Fruit fly (Drosophila melanogaster): Measurements from ENCODE around the gene Nnf1b.
A peak's percentile ranks its signal among the peaks of the same experiment; 100 is the strongest.

The Nnf1b gene

dm6 chr2L:850727-851257 is 40.4 kb downstream of the Nnf1b start, which contains the start of gene drongo (continued):
- TF ChIP-seq CG13424 (tag; optimal IDR thresholded peaks at IDR 0.05) (peak; percentile 13), D19A (tag; optimal IDR thresholded peaks at IDR 0.05) (peak; percentile 2), CG10431 (GFP tag; optimal IDR thresholded peaks at IDR 0.05) (no peak), maf-S (GFP tag; optimal IDR thresholded peaks at IDR 0.05) (no peak), gcm (GFP tag; optimal IDR thresholded peaks at IDR 0.05) (peak; percentile 33), sr (GFP tag; IDR thresholded peaks at IDR 0.05) (no peak; the same call in 2 of the 3 replicates), sens (GFP tag) (peak; percentile 86), phol (tag; optimal IDR thresholded peaks at IDR 0.05) (peak; percentile 37), CG7963 (GFP tag; IDR thresholded peaks at IDR 0.05; ENCODE audit: partially characterized antibody) (no peak), fd3F (GFP tag; optimal IDR thresholded peaks at IDR 0.05) (no peak), dan (GFP tag; IDR thresholded peaks at IDR 0.05) (no peak), CG11247 (GFP tag; IDR thresholded peaks at IDR 0.05) (peak; percentile 33; the same call in 1 of the 2 replicates), sc (optimal IDR thresholded peaks at IDR 0.05) (no peak), sc (GFP tag; optimal IDR thresholded peaks at IDR 0.05) (no peak), twi (tag; optimal IDR thresholded peaks at IDR 0.05) (no peak), Abd-B (GFP tag; optimal IDR thresholded peaks at IDR 0.05) (no peak), slou (GFP tag; optimal IDR thresholded peaks at IDR 0.05) (no peak), GATAe (GFP tag; conservative IDR thresholded peaks at IDR 0.05) (no peak), CG32772 (GFP tag; IDR thresholded peaks at IDR 0.05) (no peak), CG14014 (GFP tag; IDR thresholded peaks at IDR 0.05) (peak; percentile 38; the same call in 1 of the 2 replicates), Hr3 (GFP tag; optimal IDR thresholded peaks at IDR 0.05) (no peak), CG5953 (GFP tag; IDR thresholded peaks at IDR 0.05) (peak; percentile 47; the same call in 1 of the 2 replicates), CG8944 (GFP tag; optimal IDR thresholded peaks at IDR 0.05) (no peak), ato (GFP tag; IDR thresholded peaks at IDR 0.05; ENCODE audit: partially characterized antibody) (no peak), CHES-1-like (GFP tag; optimal IDR thresholded peaks at IDR 0.05) (peak; percentile 67), CG9437 (GFP tag; optimal IDR thresholded peaks at IDR 0.05) (peak; percentile 28), CG13775 (GFP tag; optimal IDR thresholded peaks at IDR 0.05) (no peak), CG10654 (GFP tag; optimal IDR thresholded peaks at IDR 0.05) (no peak), CkIIα-i1 (GFP tag; IDR thresholded peaks at IDR 0.05) (no peak), abd-A (tag; optimal IDR thresholded peaks at IDR 0.05) (peak; percentile 50), CG17359 (tag; optimal IDR thresholded peaks at IDR 0.05) (peak; percentile 9), HLHmδ (GFP tag; optimal IDR thresholded peaks at IDR 0.05) (peak; percentile 90), insv (GFP tag; optimal IDR thresholded peaks at IDR 0.05) (peak in 1 of 2 experiments; percentile 54), CG8924 (tag; optimal IDR thresholded peaks at IDR 0.05) (peak; percentile 37), CG15601 (tag; optimal IDR thresholded peaks at IDR 0.05) (peak; percentile 68), CG14965 (GFP tag; optimal IDR thresholded peaks at IDR 0.05; ENCODE audit: borderline replicate concordance) (no peak), Trl (optimal IDR thresholded peaks at IDR 0.05) (no peak), Trl (GFP tag; optimal IDR thresholded peaks at IDR 0.05) (peak; percentile 53), hbn (GFP tag; IDR thresholded peaks at IDR 0.05; ENCODE audit: partially characterized antibody) (peak; percentile 25; the same call in 1 of the 2 replicates), cg (GFP tag; optimal IDR thresholded peaks at IDR 0.05) (peak; percentile 80), fd96Cb (tag; optimal IDR thresholded peaks at IDR 0.05) (no peak), zfh2 (GFP tag; optimal IDR thresholded peaks at IDR 0.05) (no peak), CG3847 (GFP tag; IDR thresholded peaks at IDR 0.05) (peak; percentile 33; the same call in 1 of the 2 replicates), Blimp-1 (GFP tag; optimal IDR thresholded peaks at IDR 0.05) (no peak), lola (GFP tag; optimal IDR thresholded peaks at IDR 0.05) (no peak), tin (GFP tag; optimal IDR thresholded peaks at IDR 0.05) (no peak), CG11398 (GFP tag; optimal IDR thresholded peaks at IDR 0.05) (peak; percentile 12), CG30020 (tag; optimal IDR thresholded peaks at IDR 0.05) (peak; percentile 44), NC2α (GFP tag; optimal IDR thresholded peaks at IDR 0.05) (no peak), inv (GFP tag; IDR thresholded peaks at IDR 0.05; ENCODE audit: partially characterized antibody) (peak; percentile 11; the same call in 1 of the 2 replicates)

All from whole organism, embryonic.